Fruit fly (Drosophila melanogaster): ENCODE results near the gene CG4213.

The CG4213 gene

dm6 chr2L:402098-402497 lies at the start of gene CG4213:
TSS of gene CG4213 (minus strand) at chr2L:402198.
- peak; percentile 35 for TF ChIP-seq sens (GFP tag)
- peak; percentile 21 for TF ChIP-seq CG12769 (tag; optimal IDR thresholded peaks at IDR 0.05)
- TF ChIP-seq Trl (optimal IDR thresholded peaks at IDR 0.05): peak in 1 of 2 experiments; percentile 29
- no peak for TF ChIP-seq Trl (GFP tag; optimal IDR thresholded peaks at IDR 0.05)
- no peak for TF ChIP-seq Rfx (GFP tag; IDR thresholded peaks at IDR 0.05)
- 0 out of 4 replicates have a peak, but pooled peaks have one; percentile 4 for TF ChIP-seq chinmo (GFP tag; IDR thresholded peaks at IDR 0.05; ENCODE audit: partially characterized antibody)
- TF ChIP-seq Tbp (GFP tag; optimal IDR thresholded peaks at IDR 0.05): no peak

DNA sequence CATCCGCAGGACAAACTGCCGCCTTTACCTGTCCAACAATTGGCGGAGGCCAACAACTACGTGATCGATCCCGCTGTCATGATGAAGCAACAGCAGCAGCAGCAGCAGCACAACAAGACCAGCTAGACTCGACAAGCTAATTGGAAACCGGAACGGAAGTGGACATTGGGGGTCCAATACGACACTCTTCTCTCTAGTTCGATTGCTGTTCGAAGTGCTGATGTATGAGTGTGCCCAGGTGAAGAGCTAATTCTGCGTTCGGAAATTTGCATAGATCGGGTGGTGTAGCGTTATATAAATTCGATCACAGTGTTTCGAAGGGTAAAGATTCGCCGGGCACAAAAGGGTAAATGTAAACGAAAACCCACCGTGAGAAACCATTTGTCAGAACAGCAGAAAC lies 45.1 kb upstream of the CG4213 start:
- TF ChIP-seq CG10366 (GFP tag; IDR thresholded peaks at IDR 0.05) (no peak), jumu (GFP tag; optimal IDR thresholded peaks at IDR 0.05) (no peak), unpg (GFP tag; optimal IDR thresholded peaks at IDR 0.05) (no peak), CG10321 (GFP tag; IDR thresholded peaks at IDR 0.05) (no peak), CG32767 (GFP tag; IDR thresholded peaks at IDR 0.05) (no peak), ase (GFP tag; IDR thresholded peaks at IDR 0.05) (no peak), CG14014 (GFP tag; IDR thresholded peaks at IDR 0.05) (no peak), Elba2 (GFP tag; optimal IDR thresholded peaks at IDR 0.05) (peak; percentile 80), insv (GFP tag; optimal IDR thresholded peaks at IDR 0.05) (peak in 1 of 2 experiments; percentile 71), Sry-β (GFP tag; optimal IDR thresholded peaks at IDR 0.05) (no peak), CG14441 (GFP tag; IDR thresholded peaks at IDR 0.05) (no peak), CG42726 (GFP tag; IDR thresholded peaks at IDR 0.05; ENCODE audit: partially characterized antibody) (no peak), CG3726 (GFP tag; IDR thresholded peaks at IDR 0.05) (no peak), Dp (GFP tag; optimal IDR thresholded peaks at IDR 0.05) (no peak), fd64A (GFP tag; optimal IDR thresholded peaks at IDR 0.05) (no peak)

dm6 chr2L:441927-442691 lies 40.1 kb upstream of the CG4213 start:
- TF ChIP-seq CG30020 (tag; optimal IDR thresholded peaks at IDR 0.05) (no peak), sqz (GFP tag; optimal IDR thresholded peaks at IDR 0.05) (peak; percentile 45), CG14667 (GFP tag; IDR thresholded peaks at IDR 0.05) (peak; percentile 82), slou (GFP tag; optimal IDR thresholded peaks at IDR 0.05) (peak; percentile 2), CG12744 (GFP tag; optimal IDR thresholded peaks at IDR 0.05) (peak; percentile 36), Lim3 (GFP tag; IDR thresholded peaks at IDR 0.05) (peak; percentile 75), D19A (tag; optimal IDR thresholded peaks at IDR 0.05) (peak; percentile 79), ash1 (GFP tag; optimal IDR thresholded peaks at IDR 0.05) (no peak), Ada2b (GFP tag; IDR thresholded peaks at IDR 0.05) (peak; percentile 49), ERR (GFP tag; optimal IDR thresholded peaks at IDR 0.05) (peak; percentile 27), lola (GFP tag; optimal IDR thresholded peaks at IDR 0.05) (peak in 1 of 3 experiments; percentile 82), CG32767 (GFP tag; IDR thresholded peaks at IDR 0.05) (peak; percentile 73; the same call in 1 of the 2 replicates), zfh1 (GFP tag; IDR thresholded peaks at IDR 0.05) (peak; percentile 94), E2f1 (GFP tag; IDR thresholded peaks at IDR 0.05) (peak; percentile 79), grn (GFP tag; optimal IDR thresholded peaks at IDR 0.05) (no peak), so (GFP tag; IDR thresholded peaks at IDR 0.05) (peak; percentile 75; the same call in 2 of the 3 replicates), repo (GFP tag; optimal IDR thresholded peaks at IDR 0.05) (peak; percentile 73), CG30403 (GFP tag; optimal IDR thresholded peaks at IDR 0.05) (peak; percentile 78), C15 (GFP tag; IDR thresholded peaks at IDR 0.05) (no peak), Scr (GFP tag; IDR thresholded peaks at IDR 0.05; ENCODE audit: partially characterized antibody) (no peak), sna (GFP tag; IDR thresholded peaks at IDR 0.05; ENCODE audit: partially characterized antibody) (no peak), Dref (GFP tag; IDR thresholded peaks at IDR 0.05) (0 out of 2 replicates have a peak, but pooled peaks have one; percentile 23), CG12391 (tag; optimal IDR thresholded peaks at IDR 0.05) (peak; percentile 87), pum (GFP tag; optimal IDR thresholded peaks at IDR 0.05) (peak; percentile 87), CG12769 (tag; optimal IDR thresholded peaks at IDR 0.05) (peak; percentile 80), dimm (GFP tag; IDR thresholded peaks at IDR 0.05) (peak; percentile 35; the same call in 1 of the 2 replicates), Optix (GFP tag; IDR thresholded peaks at IDR 0.05) (peak; percentile 92), sens (GFP tag) (peak; percentile 98), jing (GFP tag; optimal IDR thresholded peaks at IDR 0.05) (peak; percentile 80)

Measured in whole organism, embryonic.